Fruit fly (Drosophila melanogaster) whole organism, embryonic: ENCODE data around the gene rho-5.

Experiments used
- Ada2b ChIP-seq: fragments of 200-800 bp; sonication (Bioruptor generic); IDR thresholded peaks from 2 replicates; pipeline ENCODE4 v1.3.6; 2022; ENCODE audit warnings: missing biosample characterization, missing genetic modification characterization
- CG10209 ChIP-seq: fragments of 200-800 bp; sonication (Bioruptor generic); optimal IDR thresholded peaks from 3 replicates; lab custom pipeline; 2017; ENCODE audit warnings: missing biosample characterization, mild to moderate bottlenecking, missing genetic modification characterization, missing genetic modification reagents
- CG11085 ChIP-seq: fragments of 200-800 bp; sonication (Bioruptor generic); IDR thresholded peaks from 2 replicates; pipeline ENCODE4 v1.3.6; 2022; ENCODE audit warnings: missing biosample characterization, missing genetic modification characterization
- CG12071 ChIP-seq: fragments of 200-800 bp; sonication (Bioruptor generic); optimal IDR thresholded peaks from 3 replicates; lab custom pipeline; 2018; ENCODE audit warnings: missing biosample characterization, mild to moderate bottlenecking, missing genetic modification characterization
- CG12744 ChIP-seq: fragments of 200-800 bp; sonication (Bioruptor generic); optimal IDR thresholded peaks from 2 replicates; lab custom pipeline; 2016; ENCODE audit warnings: missing biosample characterization, missing genetic modification characterization
- CG13894 ChIP-seq: fragments of 200-800 bp; sonication (Bioruptor generic); optimal IDR thresholded peaks from 3 replicates; lab custom pipeline; 2018; ENCODE audit warnings: missing biosample characterization, mild to moderate bottlenecking, missing genetic modification characterization, moderate library complexity
- CG17186 ChIP-seq: fragments of 200-800 bp; sonication (Bioruptor generic); optimal IDR thresholded peaks from 3 replicates; lab custom pipeline; 2017; ENCODE audit warnings: missing biosample characterization, missing genetic modification reagents, missing genetic modification characterization
- CG17361 ChIP-seq: fragments of 200-800 bp; sonication (Bioruptor generic); IDR thresholded peaks from 3 replicates; pipeline ENCODE4 v1.3.6; 2022; ENCODE audit warnings: missing biosample characterization, missing genetic modification characterization
- CG18476 ChIP-seq: fragments of 200-800 bp; sonication (Bioruptor generic); optimal IDR thresholded peaks from 2 replicates; lab custom pipeline; 2016; ENCODE audit warnings: missing biosample characterization, mild to moderate bottlenecking, missing genetic modification characterization
- CG31224 ChIP-seq: fragments of 200-800 bp; sonication (Bioruptor generic); IDR thresholded peaks from 2 replicates; pipeline ENCODE4 v1.3.6; 2022; ENCODE audit warnings: missing biosample characterization, missing genetic modification characterization
- CG34422 ChIP-seq: fragments of 200-800 bp; sonication (Bioruptor generic); IDR thresholded peaks from 3 replicates; pipeline ENCODE4 v1.3.6; 2022; ENCODE audit warnings: missing biosample characterization, missing genetic modification characterization
- CG4360 ChIP-seq: fragments of 200-800 bp; sonication (Bioruptor generic); IDR thresholded peaks from 2 replicates; pipeline ENCODE4 v1.3.6; 2022; ENCODE audit warnings: missing biosample characterization, missing genetic modification characterization
- CG6175 ChIP-seq: fragments of 200-800 bp; sonication (Bioruptor generic); IDR thresholded peaks from 3 replicates; pipeline ENCODE4 v1.3.6; 2022; ENCODE audit warnings: missing biosample characterization, missing genetic modification characterization
- CG6854 ChIP-seq: fragments of 200-800 bp; sonication (Bioruptor generic); optimal IDR thresholded peaks from 3 replicates; lab custom pipeline; 2017; ENCODE audit warnings: missing biosample characterization, mild to moderate bottlenecking, missing genetic modification characterization
- CG7786 ChIP-seq: fragments of 200-800 bp; sonication (Bioruptor generic); optimal IDR thresholded peaks from 2 replicates; lab custom pipeline; 2016; ENCODE audit warnings: missing biosample characterization, missing genetic modification characterization
- CG7963 ChIP-seq: fragments of 200-800 bp; sonication (Bioruptor generic); IDR thresholded peaks from 3 replicates; pipeline ENCODE4 v1.3.6; 2022; ENCODE audit warnings: missing biosample characterization, missing genetic modification characterization; ENCODE audit not compliant: partially characterized antibody
- CG8089 ChIP-seq: fragments of 200-800 bp; sonication (Bioruptor generic); optimal IDR thresholded peaks from 3 replicates; lab custom pipeline; 2016; ENCODE audit warnings: missing biosample characterization, missing genetic modification characterization
- CG8478 ChIP-seq: fragments of >200 bp; optimal IDR thresholded peaks from 2 replicates; lab custom pipeline; 2018
- CrebB ChIP-seq: fragments of 200-800 bp; sonication (Bioruptor generic); optimal IDR thresholded peaks from 3 replicates; lab custom pipeline; 2018; ENCODE audit warnings: missing biosample characterization, mild to moderate bottlenecking, missing genetic modification characterization
- Doc2 ChIP-seq: fragments of 200-800 bp; sonication (Bioruptor generic); IDR thresholded peaks from 2 replicates; pipeline ENCODE4 v1.3.6; 2022; ENCODE audit warnings: missing biosample characterization, missing genetic modification characterization
- Drgx ChIP-seq: fragments of 200-800 bp; sonication (Bioruptor generic); IDR thresholded peaks from 2 replicates; pipeline ENCODE4 v1.3.6; 2022; ENCODE audit warnings: missing biosample characterization, missing genetic modification characterization
- Elba2 ChIP-seq: fragments of 200-800 bp; sonication (Bioruptor generic); optimal IDR thresholded peaks from 3 replicates; lab custom pipeline; 2016; ENCODE audit warnings: missing biosample characterization, missing genetic modification characterization
- HHEX ChIP-seq: fragments of 200-800 bp; sonication (Bioruptor generic); optimal IDR thresholded peaks from 3 replicates; lab custom pipeline; 2017; ENCODE audit warnings: missing biosample characterization, mild to moderate bottlenecking, missing genetic modification characterization, missing genetic modification reagents
- Hr3 ChIP-seq: fragments of 200-800 bp; sonication (Bioruptor generic); optimal IDR thresholded peaks from 3 replicates; lab custom pipeline; 2016; ENCODE audit warnings: missing biosample characterization, missing genetic modification characterization
- Hr39 ChIP-seq: fragments of >200 bp; optimal IDR thresholded peaks from 2 replicates; lab custom pipeline; 2017
- Hr78 ChIP-seq, 2 experiments: fragments of 200-800 bp in 1 of 2; fragments of >200 bp in 1 of 2; sonication (Bioruptor generic) in 1 of 2; optimal IDR thresholded peaks; 2 replicates each; lab custom pipeline; 2017 to 2019; ENCODE audit warnings: missing biosample characterization in 2 of 2, missing genetic modification characterization in 2 of 2, mild to moderate bottlenecking in 1 of 2, moderate library complexity in 1 of 2
- Meics ChIP-seq: fragments of 200-800 bp; sonication (Bioruptor generic); optimal IDR thresholded peaks from 2 replicates; lab custom pipeline; 2017; ENCODE audit warnings: missing biosample characterization, mild to moderate bottlenecking, missing genetic modification characterization
- NK7.1 ChIP-seq: fragments of 200-800 bp; sonication (Bioruptor generic); optimal IDR thresholded peaks from 3 replicates; lab custom pipeline; 2016; ENCODE audit warnings: missing biosample characterization, missing genetic modification characterization
- Pdp1 ChIP-seq, 2 experiments: fragments of 200-800 bp; sonication (Bioruptor generic); optimal IDR thresholded peaks; 3 replicates each; lab custom pipeline; 2016; ENCODE audit warnings: missing biosample characterization in 2 of 2, missing genetic modification characterization in 2 of 2, mild to moderate bottlenecking in 1 of 2, moderate library complexity in 1 of 2
- bbx ChIP-seq: fragments of 200-800 bp; sonication (Bioruptor generic); IDR thresholded peaks from 2 replicates; pipeline ENCODE4 v1.3.6; 2022; ENCODE audit warnings: missing biosample characterization, missing genetic modification characterization; ENCODE audit not compliant: partially characterized antibody
- caup ChIP-seq: fragments of 200-800 bp; sonication (Bioruptor generic); optimal IDR thresholded peaks from 3 replicates; lab custom pipeline; 2017; ENCODE audit warnings: missing biosample characterization, mild to moderate bottlenecking, missing genetic modification characterization, moderate library complexity; ENCODE audit not compliant: severe bottlenecking
- chn ChIP-seq: fragments of 200-800 bp; sonication (Bioruptor generic); optimal IDR thresholded peaks from 2 replicates; lab custom pipeline; 2016; ENCODE audit warnings: missing biosample characterization, missing genetic modification characterization
- dan ChIP-seq: fragments of 200-800 bp; sonication (Bioruptor generic); IDR thresholded peaks from 2 replicates; pipeline ENCODE4 v1.3.6; 2022; ENCODE audit warnings: missing biosample characterization, missing genetic modification characterization
- esg ChIP-seq: fragments of 200-800 bp; sonication (Bioruptor generic); conservative IDR thresholded peaks from 2 replicates; pipeline ENCODE4 v1.3.6; 2022; ENCODE audit warnings: missing biosample characterization, missing genetic modification characterization
- eve ChIP-seq, 2 experiments: fragments of >200 bp; optimal IDR thresholded peaks; 2 replicates each; lab custom pipeline; 2017; ENCODE audit warnings: missing biosample characterization in 2 of 2, missing genetic modification characterization in 2 of 2
- fd102C ChIP-seq: fragments of 200-800 bp; sonication (Bioruptor generic); optimal IDR thresholded peaks from 2 replicates; lab custom pipeline; 2018; ENCODE audit warnings: missing biosample characterization, mild to moderate bottlenecking, missing genetic modification characterization, moderate library complexity
- fd64A ChIP-seq: fragments of 200-800 bp; sonication (Bioruptor generic); optimal IDR thresholded peaks from 3 replicates; lab custom pipeline; 2018; ENCODE audit warnings: missing biosample characterization, mild to moderate bottlenecking, missing genetic modification characterization
- gsb-n ChIP-seq: fragments of 200-800 bp; sonication (Bioruptor generic); optimal IDR thresholded peaks from 3 replicates; lab custom pipeline; 2018; ENCODE audit warnings: missing biosample characterization, mild to moderate bottlenecking, missing genetic modification characterization
- inv ChIP-seq: fragments of 200-800 bp; sonication (Bioruptor generic); IDR thresholded peaks from 2 replicates; pipeline ENCODE4 v1.3.6; 2022; ENCODE audit warnings: missing biosample characterization, missing genetic modification characterization; ENCODE audit not compliant: partially characterized antibody
- klu ChIP-seq: fragments of 200-800 bp; sonication (Bioruptor generic); IDR thresholded peaks from 2 replicates; pipeline ENCODE4 v1.3.6; 2022; ENCODE audit warnings: missing biosample characterization, missing genetic modification characterization
- mld ChIP-seq: fragments of 200-800 bp; sonication (Bioruptor generic); IDR thresholded peaks from 3 replicates; pipeline ENCODE4 v1.3.6; 2022; ENCODE audit warnings: missing biosample characterization, missing genetic modification characterization; ENCODE audit not compliant: partially characterized antibody
- nerfin-1 ChIP-seq: fragments of 200-800 bp; sonication (Bioruptor generic); optimal IDR thresholded peaks from 3 replicates; lab custom pipeline; 2019; ENCODE audit warnings: missing biosample characterization, mild to moderate bottlenecking, missing genetic modification characterization, moderate library complexity
- pfk ChIP-seq: fragments of 200-800 bp; sonication (Bioruptor generic); optimal IDR thresholded peaks from 2 replicates; lab custom pipeline; 2018; ENCODE audit warnings: missing biosample characterization, mild to moderate bottlenecking, missing genetic modification characterization, moderate library complexity
- row ChIP-seq: fragments of 200-800 bp; sonication (Bioruptor generic); IDR thresholded peaks from 3 replicates; pipeline ENCODE4 v1.3.6; 2022; ENCODE audit warnings: missing biosample characterization, missing genetic modification characterization
- seq ChIP-seq: fragments of 200-800 bp; sonication (Bioruptor generic); IDR thresholded peaks from 2 replicates; pipeline ENCODE4 v1.3.6; 2022; ENCODE audit warnings: missing biosample characterization, missing genetic modification characterization
- shn ChIP-seq: fragments of 200-800 bp; sonication (Bioruptor generic); optimal IDR thresholded peaks from 3 replicates; lab custom pipeline; 2016; ENCODE audit warnings: missing biosample characterization, missing genetic modification characterization
- sug ChIP-seq: fragments of 200-800 bp; optimal IDR thresholded peaks from 2 replicates; lab custom pipeline; 2019; ENCODE audit warnings: missing biosample characterization, mild to moderate bottlenecking, missing genetic modification characterization, moderate library complexity
- zfh2 ChIP-seq: fragments of 200-800 bp; sonication (Bioruptor generic); optimal IDR thresholded peaks from 2 replicates; lab custom pipeline; 2016; ENCODE audit warnings: missing biosample characterization, missing genetic modification characterization

rho-5 gene

DNA sequence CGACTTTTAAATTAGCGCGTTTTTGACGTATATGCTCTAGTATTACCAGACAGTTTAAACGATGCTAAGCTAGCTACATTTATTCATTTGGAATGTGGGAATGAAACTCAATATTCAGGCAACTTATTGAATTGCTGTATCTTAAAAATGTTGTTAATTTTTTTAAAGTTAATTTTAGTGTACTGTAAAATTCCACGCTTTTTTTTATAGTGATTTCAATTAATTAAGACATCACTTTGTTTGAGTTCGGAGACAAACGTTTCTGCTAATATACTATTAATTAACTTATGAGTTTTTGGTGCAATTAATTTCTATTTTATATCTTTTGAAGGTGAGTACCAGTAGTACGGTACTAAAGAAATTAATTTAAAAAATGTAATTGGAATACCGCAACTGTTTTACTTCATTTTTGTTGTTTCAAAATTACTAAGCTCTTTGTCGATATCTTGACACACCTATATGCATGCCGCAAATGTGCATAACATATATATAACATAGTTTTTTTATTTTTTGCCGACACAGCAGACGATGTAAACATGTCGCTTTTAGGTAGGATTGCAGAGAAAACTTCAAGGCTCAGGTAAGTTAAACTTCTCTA, 12.6 kb upstream of the rho-5 start, which contains the start of the genes Cdk1 and mRpS7 (continued):
- TF ChIP-seq Hr39 (lab: Kevin White, UChicago), result no peak
- peak; percentile 3 for TF ChIP-seq CG6854 (GFP tag; lab: Kevin White, UChicago)
- peak; percentile 47 for TF ChIP-seq CG7786 (GFP tag; lab: Kevin White, UChicago)
- TF ChIP-seq CG17186, result peak; percentile 30
- TF ChIP-seq shn (GFP tag; lab: Kevin White, UChicago), result peak; percentile 31
- peak; percentile 34; the same call in 2 of the 3 replicates for TF ChIP-seq CG34422 (GFP tag; lab: Robert Waterston, UW)
- TF ChIP-seq CG12071 (GFP tag; lab: Kevin White, UChicago), result no peak
- TF ChIP-seq CG4360, result no peak

dm6 chr2L:10381890-10382450, 8.3 kb upstream of the rho-5 start, which contains the start of gene CG5096:
Gene CG5096, plus strand, starts transcription at chr2L:10382263.
- TF ChIP-seq CG13894 (tag; lab: Kevin White, UChicago) (peak; percentile 96), Ada2b (peak; percentile 89), bbx (no peak), HHEX (GFP tag; lab: Kevin White, UChicago) (peak; percentile 90), CG8089 (GFP tag; lab: Kevin White, UChicago) (peak; percentile 64), CG10209 (GFP tag; lab: Kevin White, UChicago) (peak; percentile 88), fd102C (GFP tag; lab: Kevin White, UChicago) (no peak), CG8478 (lab: Kevin White, UChicago) (no peak), row (peak; percentile 96), Hr3 (peak; percentile 79), caup (peak; percentile 93), mld (GFP tag; lab: Robert Waterston, UW) (no peak), CG31224 (GFP tag; lab: Robert Waterston, UW) (peak; percentile 72; the same call in 1 of the 2 replicates), Hr78 (GFP tag; optimal IDR thresholded peaks at IDR 0.05; lab: Kevin White, UChicago) (no peak), CG18476 (peak; percentile 84), CG11085 (GFP tag; lab: Robert Waterston, UW) (peak; percentile 83), CrebB (peak; percentile 89), inv (GFP tag; lab: Robert Waterston, UW) (no peak), Elba2 (GFP tag; lab: Kevin White, UChicago) (no peak), nerfin-1 (peak; percentile 82), eve (GFP tag; optimal IDR thresholded peaks at IDR 0.05; lab: Kevin White, UChicago) (peak in 1 of 2 experiments; percentile 78), Drgx (peak; percentile 45; the same call in 1 of the 2 replicates), chn (GFP tag; lab: Kevin White, UChicago) (peak; percentile 55), klu (GFP tag; lab: Robert Waterston, UW) (peak; percentile 71), pfk (GFP tag; lab: Kevin White, UChicago) (no peak), dan (GFP tag; lab: Robert Waterston, UW) (no peak), Meics (GFP tag; lab: Kevin White, UChicago) (peak; percentile 91), CG17361 (GFP tag; lab: Robert Waterston, UW) (peak; percentile 84; the same call in 2 of the 3 replicates), Doc2 (GFP tag; lab: Robert Waterston, UW) (no peak), CG12744 (peak; percentile 82), sug (peak; percentile 89), fd64A (no peak), seq (GFP tag; lab: Robert Waterston, UW) (peak; percentile 89), NK7.1 (GFP tag; lab: Kevin White, UChicago) (peak; percentile 52), CG6175 (GFP tag; lab: Robert Waterston, UW) (peak; percentile 63; the same call in 1 of the 3 replicates), esg (GFP tag; lab: Robert Waterston, UW) (peak; percentile 82), gsb-n (peak; percentile 72), Pdp1 (GFP tag; optimal IDR thresholded peaks at IDR 0.05; lab: Kevin White, UChicago) (peak; percentile 78 to 79), zfh2 (peak; percentile 67), CG7963 (GFP tag; lab: Robert Waterston, UW) (no peak)
